Worm (Caenorhabditis elegans) whole organism, L4 larva: Measurements from ENCODE around the gene T26H8.5.

Source experiments
- T20F7.1 ChIP-seq: fragments of 200-800 bp; sonication (Bioruptor generic); optimal IDR thresholded peaks from 2 replicates; lab custom pipeline; 2018; ENCODE audit warnings: mild to moderate bottlenecking, missing genetic modification characterization, missing compliant biosample characterization
- ceh-28 ChIP-seq: fragments of 150-350 bp; optimal IDR thresholded peaks from 2 replicates; lab custom pipeline; 2014; ENCODE audit warnings: missing biosample characterization, missing genetic modification reagents, missing genetic modification characterization
- ceh-62 ChIP-seq: sonication (generic microtip); optimal IDR thresholded peaks from 2 replicates; lab custom pipeline; 2017; ENCODE audit warnings: missing biosample characterization, missing genetic modification characterization
- ceh-82 ChIP-seq: sonication (generic microtip); optimal IDR thresholded peaks from 2 replicates; lab custom pipeline; 2017; ENCODE audit warnings: missing biosample characterization, missing genetic modification characterization
- hif-1 ChIP-seq, 2 experiments: sonication (generic microtip); optimal IDR thresholded peaks; 2 replicates each; lab custom pipeline; 2016 to 2017; ENCODE audit warnings: missing compliant biosample characterization in 2 of 2, missing genetic modification characterization in 2 of 2, missing genetic modification reagents in 2 of 2, missing genotype in 2 of 2, mild to moderate bottlenecking in 1 of 2
- hlh-30 ChIP-seq: sonication (generic microtip); optimal IDR thresholded peaks from 2 replicates; lab custom pipeline; 2017; ENCODE audit warnings: antibody characterized with exemption, mild to moderate bottlenecking, missing genetic modification characterization, missing compliant biosample characterization; ENCODE audit not compliant: insufficient read depth
- jun-1 ChIP-seq: fragments of 150-350 bp; optimal IDR thresholded peaks from 2 replicates; lab custom pipeline; 2014; ENCODE audit warnings: missing biosample characterization, missing genetic modification reagents, missing genetic modification characterization
- lin-15B ChIP-seq: fragments of 150-350 bp; sonication (generic microtip); optimal IDR thresholded peaks from 3 replicates; lab custom pipeline; 2014; ENCODE audit warnings: missing biosample characterization, missing genetic modification characterization
- madf-5 ChIP-seq, 2 experiments: fragments of 200-800 bp; sonication (Bioruptor generic); IDR thresholded peaks; 2 replicates each; pipeline ENCODE4 v1.3.6; 2022; ENCODE audit warnings: missing compliant biosample characterization in 2 of 2, missing genetic modification characterization in 2 of 2
- mdl-1 ChIP-seq, 2 experiments: fragments of 150-350 bp in 1 of 2; sonication (generic microtip) in 1 of 2; optimal IDR thresholded peaks; 2 replicates each; lab custom pipeline; 2014 to 2017; ENCODE audit warnings: missing biosample characterization in 2 of 2, missing genetic modification characterization in 2 of 2
- nhr-28 ChIP-seq: fragments of 150-350 bp; optimal IDR thresholded peaks from 2 replicates; lab custom pipeline; 2014; ENCODE audit warnings: missing biosample characterization, missing genetic modification characterization
- nhr-76 ChIP-seq: fragments of 150-350 bp; optimal IDR thresholded peaks from 2 replicates; lab custom pipeline; 2014; ENCODE audit warnings: missing biosample characterization, missing genetic modification characterization

- TF ChIP-seq jun-1 (tag; lab: Kevin White, UChicago) (no peak), mdl-1 (tag; optimal IDR thresholded peaks at IDR 0.05; lab: Kevin White, UChicago) (no peak), hif-1 (tag; optimal IDR thresholded peaks at IDR 0.05; lab: Kevin White, UChicago) (no peak), madf-5 (GFP tag; IDR thresholded peaks at IDR 0.05; lab: Robert Waterston, UW) (no peak), ceh-82 (tag; lab: Kevin White, UChicago) (no peak), hlh-30 (tag; lab: Kevin White, UChicago) (no peak), ceh-28 (tag; lab: Kevin White, UChicago) (no peak), ceh-62 (tag; lab: Kevin White, UChicago) (no peak), nhr-76 (tag; lab: Kevin White, UChicago) (no peak), lin-15B (tag; lab: Kevin White, UChicago) (no peak), nhr-28 (tag; lab: Kevin White, UChicago) (no peak), T20F7.1 (GFP tag; lab: Kevin White, UChicago) (no peak)
These were observed 30.6 kb downstream of the T26H8.5 start, which contains the start of gene srw-16 for ce11 chrV:15274757-15275156.
